Fruit fly (Drosophila melanogaster): ENCODE measurements around the gene CG11279.

dm6 chr3L:13065619-13066018, 18.8 kb downstream of the CG11279 start:
- TF ChIP-seq CG11762 (GFP tag; optimal IDR thresholded peaks at IDR 0.05; ENCODE audit: insufficient read depth) (no peak), salr (GFP tag; optimal IDR thresholded peaks at IDR 0.05) (no peak)
